Worm (Caenorhabditis elegans) whole organism, L3 larva: Measurements from ENCODE around the gene sre-7.

Source experiments
- R02D3.7 ChIP-seq: fragments of 150-350 bp; optimal IDR thresholded peaks from 2 replicates; lab custom pipeline; 2014; ENCODE audit warnings: missing biosample characterization, missing genetic modification characterization
- ZK546.5 ChIP-seq: sonication (generic microtip); optimal IDR thresholded peaks from 2 replicates; lab custom pipeline; 2017; ENCODE audit warnings: missing biosample characterization, missing genetic modification characterization
- aly-2 ChIP-seq: fragments of 150-350 bp; optimal IDR thresholded peaks from 2 replicates; lab custom pipeline; 2014; ENCODE audit warnings: missing biosample characterization, missing genetic modification characterization
- ceh-16 ChIP-seq: sonication (generic microtip); optimal IDR thresholded peaks from 2 replicates; lab custom pipeline; 2017; ENCODE audit warnings: missing biosample characterization, missing genetic modification characterization
- ceh-82 ChIP-seq: fragments of 150-350 bp; optimal IDR thresholded peaks from 2 replicates; lab custom pipeline; 2014; ENCODE audit warnings: missing biosample characterization, missing genetic modification characterization
- daf-12 ChIP-seq: fragments of 150-350 bp; optimal IDR thresholded peaks from 2 replicates; lab custom pipeline; 2014; ENCODE audit warnings: missing biosample characterization, missing genetic modification reagents, missing genetic modification characterization
- egl-5 ChIP-seq: fragments of 150-350 bp; optimal IDR thresholded peaks from 2 replicates; lab custom pipeline; 2017; ENCODE audit warnings: missing biosample characterization, missing genetic modification reagents, missing genetic modification characterization, inconsistent platforms
- elt-1 ChIP-seq: fragments of 150-350 bp; optimal IDR thresholded peaks from 2 replicates; lab custom pipeline; 2014; ENCODE audit warnings: missing biosample characterization, missing genetic modification characterization
- elt-2 ChIP-seq: sonication (generic microtip); optimal IDR thresholded peaks from 2 replicates; lab custom pipeline; 2016; ENCODE audit warnings: missing genetic modification reagents, mild to moderate bottlenecking, missing genetic modification characterization, missing compliant biosample characterization
- eor-1 ChIP-seq, 2 experiments: fragments of 150-350 bp; optimal IDR thresholded peaks; 2 replicates each; lab custom pipeline; 2014 to 2018; ENCODE audit warnings: missing biosample characterization in 2 of 2, missing genetic modification characterization in 2 of 2
- fkh-2 ChIP-seq: fragments of 150-350 bp; optimal IDR thresholded peaks from 2 replicates; lab custom pipeline; 2014; ENCODE audit warnings: missing biosample characterization, missing genetic modification reagents, missing genetic modification characterization
- fos-1 ChIP-seq: fragments of 150-350 bp; optimal IDR thresholded peaks from 2 replicates; lab custom pipeline; 2014; ENCODE audit warnings: missing biosample characterization, missing genetic modification characterization
- hmg-11 ChIP-seq: sonication (generic microtip); optimal IDR thresholded peaks from 2 replicates; lab custom pipeline; 2016; ENCODE audit warnings: missing genetic modification characterization, missing compliant biosample characterization
- jun-1 ChIP-seq: fragments of 150-350 bp; optimal IDR thresholded peaks from 2 replicates; lab custom pipeline; 2014; ENCODE audit warnings: missing biosample characterization, missing genetic modification reagents, missing genetic modification characterization
- lin-39 ChIP-seq: fragments of 150-350 bp; optimal IDR thresholded peaks from 2 replicates; lab custom pipeline; 2018; ENCODE audit warnings: missing biosample characterization, missing genetic modification reagents, missing genetic modification characterization
- lsy-12 ChIP-seq: sonication (generic microtip); optimal IDR thresholded peaks from 2 replicates; lab custom pipeline; 2016; ENCODE audit warnings: mild to moderate bottlenecking, missing genetic modification characterization, missing compliant biosample characterization
- mdl-1 ChIP-seq: fragments of 150-350 bp; optimal IDR thresholded peaks from 2 replicates; lab custom pipeline; 2014; ENCODE audit warnings: missing biosample characterization, missing genetic modification characterization
- nfya-1 ChIP-seq: sonication (generic microtip); optimal IDR thresholded peaks from 2 replicates; lab custom pipeline; 2017; ENCODE audit warnings: missing genetic modification characterization, mild to moderate bottlenecking, missing compliant biosample characterization, antibody characterized with exemption, moderate library complexity; ENCODE audit not compliant: insufficient read depth
- nhr-11 ChIP-seq: fragments of 150-350 bp; optimal IDR thresholded peaks from 2 replicates; lab custom pipeline; 2014; ENCODE audit warnings: missing biosample characterization, missing genetic modification characterization
- nhr-12 ChIP-seq: fragments of 150-350 bp; optimal IDR thresholded peaks from 2 replicates; lab custom pipeline; 2014; ENCODE audit warnings: missing biosample characterization, missing genetic modification characterization
- nhr-23 ChIP-seq: fragments of 150-350 bp; optimal IDR thresholded peaks from 2 replicates; lab custom pipeline; 2014; ENCODE audit warnings: missing biosample characterization, missing genetic modification reagents, missing genetic modification characterization
- nhr-28 ChIP-seq: fragments of 150-350 bp; optimal IDR thresholded peaks from 2 replicates; lab custom pipeline; 2014; ENCODE audit warnings: missing biosample characterization, missing genetic modification characterization
- nhr-43 ChIP-seq: sonication (generic microtip); optimal IDR thresholded peaks from 2 replicates; lab custom pipeline; 2016; ENCODE audit warnings: mild to moderate bottlenecking, missing genetic modification characterization, missing compliant biosample characterization; ENCODE audit not compliant: poor library complexity, severe bottlenecking
- nhr-67 ChIP-seq: fragments of 150-350 bp; optimal IDR thresholded peaks from 2 replicates; lab custom pipeline; 2014; ENCODE audit warnings: missing biosample characterization, missing genetic modification characterization
- nhr-76 ChIP-seq: fragments of 150-350 bp; sonication (generic microtip); optimal IDR thresholded peaks from 5 replicates; lab custom pipeline; 2014; ENCODE audit warnings: missing biosample characterization, missing genetic modification characterization
- pha-4 ChIP-seq: fragments of 150-350 bp; optimal IDR thresholded peaks from 2 replicates; lab custom pipeline; 2014; ENCODE audit warnings: missing biosample characterization, missing genetic modification reagents, missing genetic modification characterization
- pqm-1 ChIP-seq: fragments of 150-350 bp; optimal IDR thresholded peaks from 2 replicates; lab custom pipeline; 2017; ENCODE audit warnings: missing biosample characterization, missing genetic modification characterization, inconsistent platforms
- skn-1 ChIP-seq: fragments of 150-350 bp; optimal IDR thresholded peaks from 2 replicates; lab custom pipeline; 2014; ENCODE audit warnings: missing biosample characterization, missing genetic modification characterization
- snpc-4 ChIP-seq: fragments of 150-350 bp; optimal IDR thresholded peaks from 2 replicates; lab custom pipeline; 2014; ENCODE audit warnings: missing biosample characterization, missing genetic modification characterization
- zag-1 ChIP-seq: fragments of 150-350 bp; optimal IDR thresholded peaks from 2 replicates; lab custom pipeline; 2014; ENCODE audit warnings: missing biosample characterization, missing genetic modification characterization
- ztf-11 ChIP-seq: fragments of 150-350 bp; optimal IDR thresholded peaks from 2 replicates; lab custom pipeline; 2014; ENCODE audit warnings: missing biosample characterization, missing genetic modification characterization
- ztf-4 ChIP-seq: fragments of 150-350 bp; optimal IDR thresholded peaks from 2 replicates; lab custom pipeline; 2014; ENCODE audit warnings: missing biosample characterization, missing genetic modification characterization

The sre-7 gene

DNA sequence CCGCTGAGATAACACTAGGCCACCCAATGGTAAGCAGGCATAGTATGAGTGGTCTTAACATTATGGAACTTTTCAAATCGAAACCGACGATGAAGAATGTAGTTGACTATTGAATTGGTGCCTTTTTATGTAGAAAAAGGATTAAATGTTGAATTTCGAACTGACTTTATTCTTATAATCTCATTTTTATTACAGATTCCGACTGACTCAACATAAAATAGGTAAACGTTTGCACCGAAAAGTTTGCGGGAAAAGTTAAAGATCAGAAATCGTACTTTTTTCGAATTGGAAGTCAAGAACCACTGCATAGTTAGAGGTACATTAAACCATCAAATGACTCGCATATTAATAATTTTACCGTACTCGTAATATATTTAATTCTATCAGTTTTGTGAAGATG, 10.2 kb downstream of the sre-7 start, which contains the start of gene K02E11.7:
K02E11.7 (minus strand) TSS at position 101 of the 400 bp plus-strand sequence.
- TF ChIP-seq ztf-11 (no peak), pqm-1 (tag; lab: Kevin White, UChicago) (no peak), ceh-16 (tag; lab: Kevin White, UChicago) (no peak), egl-5 (no peak), daf-12 (no peak), ztf-4 (tag; lab: Kevin White, UChicago) (no peak), aly-2 (tag; lab: Kevin White, UChicago) (no peak)

DNA sequence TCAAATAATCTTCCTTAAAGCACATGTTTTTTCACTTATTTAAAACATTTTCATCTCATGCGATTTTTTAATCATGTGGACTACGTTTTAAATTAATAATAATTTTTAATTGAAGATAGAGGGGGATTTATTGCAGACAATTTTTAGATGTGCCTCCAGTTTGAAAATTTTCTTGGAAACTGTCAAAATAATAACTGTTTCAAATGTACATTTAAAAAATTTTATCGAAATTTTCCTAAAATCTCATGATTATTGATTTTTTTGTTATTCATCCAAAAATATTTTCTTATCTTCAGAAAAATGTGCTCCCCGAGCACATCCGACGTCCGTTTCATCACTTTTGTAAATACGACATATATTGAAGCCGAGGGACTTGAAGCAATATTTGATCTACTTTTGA, 12.8 kb downstream of the sre-7 start, which contains the start of gene sre-8:
sre-8 (plus strand) TSS at position 301 of the 400 bp plus-strand sequence.
- TF ChIP-seq snpc-4 (tag; lab: Kevin White, UChicago) = no peak
- no peak for TF ChIP-seq nhr-11 (tag; lab: Kevin White, UChicago)
- TF ChIP-seq ceh-82 (tag; lab: Kevin White, UChicago) = no peak
- TF ChIP-seq mdl-1 (tag; lab: Kevin White, UChicago) = no peak
- TF ChIP-seq elt-1 (tag; lab: Kevin White, UChicago) = no peak
- TF ChIP-seq elt-2 = no peak
- no peak for TF ChIP-seq eor-1 (tag; optimal IDR thresholded peaks at IDR 0.05; lab: Kevin White, UChicago)
- TF ChIP-seq nhr-12 (tag; lab: Kevin White, UChicago) = no peak
- no peak for TF ChIP-seq fos-1 (tag; lab: Kevin White, UChicago)
- TF ChIP-seq nfya-1 (tag; lab: Kevin White, UChicago) = no peak
- no peak for TF ChIP-seq nhr-23 (tag; lab: Kevin White, UChicago)
- TF ChIP-seq, all 47 proteins: peak for 0

DNA sequence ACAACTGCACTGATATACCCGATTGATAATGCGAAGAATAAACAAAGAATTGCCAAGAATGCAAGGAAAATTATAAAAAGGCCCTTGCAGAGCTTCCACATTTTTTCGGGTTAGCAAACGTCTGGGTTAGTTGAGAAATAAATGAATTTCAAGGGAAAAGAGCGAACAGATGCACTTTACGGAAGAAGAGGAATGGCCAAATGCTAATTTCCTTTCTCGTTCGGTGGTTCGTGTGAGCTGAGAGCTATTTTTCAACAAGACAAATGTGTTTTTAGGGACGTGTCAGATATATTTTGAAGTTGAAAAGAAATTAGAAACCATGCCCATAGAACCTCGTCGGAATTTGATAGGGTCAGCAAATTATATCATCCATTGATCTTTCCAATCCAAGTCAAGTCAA, 16.8 kb downstream of the sre-7 start, which contains the start of gene F40G12.2:
F40G12.2 (minus strand) TSS at position 101 of the 400 bp plus-strand sequence.
- TF ChIP-seq nhr-12 (tag; lab: Kevin White, UChicago) = no peak
- TF ChIP-seq nfya-1 (tag; lab: Kevin White, UChicago) = no peak
- no peak for TF ChIP-seq elt-1 (tag; lab: Kevin White, UChicago)
- TF ChIP-seq nhr-43 (tag; lab: Kevin White, UChicago) = no peak
- no peak for TF ChIP-seq ZK546.5
- no peak for TF ChIP-seq mdl-1 (tag; lab: Kevin White, UChicago)
- TF ChIP-seq skn-1 (tag; lab: Kevin White, UChicago) = no peak
- no peak for TF ChIP-seq ztf-4 (tag; lab: Kevin White, UChicago)
- no peak for TF ChIP-seq nhr-67 (tag; lab: Kevin White, UChicago)
- TF ChIP-seq hmg-11 = no peak
- no peak for TF ChIP-seq nhr-28 (tag; lab: Kevin White, UChicago)
- TF ChIP-seq snpc-4 (tag; lab: Kevin White, UChicago) = no peak
- no peak for TF ChIP-seq lsy-12 (tag; lab: Kevin White, UChicago)

DNA sequence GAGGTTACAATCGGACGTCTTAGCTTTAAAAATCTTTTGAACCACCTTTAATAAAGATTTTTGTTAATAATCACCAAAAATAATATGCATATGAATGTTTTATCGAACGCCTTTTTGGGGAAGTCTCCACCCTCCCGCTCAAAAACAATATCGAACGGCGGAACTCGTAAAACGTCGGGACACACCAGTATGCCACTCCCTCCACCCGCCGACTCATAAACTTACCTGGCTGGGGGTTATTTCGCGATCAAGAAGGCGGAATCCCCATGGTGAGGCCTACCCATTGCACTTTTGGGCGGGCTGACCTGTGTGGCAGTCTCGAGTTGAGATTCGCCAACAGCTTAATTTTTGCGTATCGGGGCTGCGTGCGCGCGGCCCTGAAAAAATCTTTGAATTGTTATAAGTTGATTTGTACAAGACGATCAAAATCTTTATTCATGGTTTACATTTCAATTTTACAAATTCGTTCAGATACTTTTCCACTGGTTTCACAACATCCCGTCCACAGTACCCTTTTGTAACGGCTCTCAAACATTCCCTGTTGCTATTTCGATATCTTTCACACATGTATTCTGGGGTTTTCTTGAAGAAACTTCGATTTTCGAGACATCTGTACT, 23.4 kb downstream of the sre-7 start:
- no peak for TF ChIP-seq zag-1
- TF ChIP-seq snpc-4 (tag; lab: Kevin White, UChicago) = peak; percentile 1
- TF ChIP-seq, all 47 proteins: peak for 1

DNA sequence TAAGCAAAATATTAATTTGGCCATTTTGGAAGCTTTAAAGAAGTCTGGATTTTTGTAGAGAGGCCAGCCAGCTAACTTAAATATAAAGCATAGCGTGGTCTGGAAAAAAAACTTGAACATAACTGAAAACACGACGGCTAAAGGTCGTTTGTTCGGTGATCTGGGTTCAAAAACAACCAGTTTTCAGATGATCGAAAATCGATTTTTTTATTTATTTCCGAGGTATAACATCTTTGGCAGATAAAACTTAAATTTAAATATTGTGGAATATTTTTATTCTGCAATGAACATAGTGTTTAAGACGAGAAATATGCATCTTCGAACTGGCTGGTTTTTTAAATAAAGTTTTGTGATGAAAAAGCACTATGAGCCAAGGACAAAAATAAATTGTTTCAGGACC, 24.6 kb downstream of the sre-7 start, which contains the start of gene F40G12.4:
F40G12.4 (minus strand) TSS at position 101 of the 400 bp plus-strand sequence.
- no peak for TF ChIP-seq jun-1 (tag; lab: Kevin White, UChicago)
- no peak for TF ChIP-seq R02D3.7 (tag; lab: Kevin White, UChicago)
- no peak for TF ChIP-seq nhr-12 (tag; lab: Kevin White, UChicago)
- TF ChIP-seq nhr-23 (tag; lab: Kevin White, UChicago) = no peak
- no peak for TF ChIP-seq elt-1 (tag; lab: Kevin White, UChicago)
- TF ChIP-seq pha-4 (tag; lab: Kevin White, UChicago) = no peak
- TF ChIP-seq fos-1 (tag; lab: Kevin White, UChicago) = no peak
- no peak for TF ChIP-seq ztf-11
- no peak for TF ChIP-seq zag-1
- no peak for TF ChIP-seq nhr-67 (tag; lab: Kevin White, UChicago)
- no peak for TF ChIP-seq fkh-2 (tag; lab: Kevin White, UChicago)
- no peak for TF ChIP-seq egl-5
- no peak for TF ChIP-seq ztf-4 (tag; lab: Kevin White, UChicago)
- no peak for TF ChIP-seq daf-12
- TF ChIP-seq skn-1 (tag; lab: Kevin White, UChicago) = no peak
- TF ChIP-seq pqm-1 (tag; lab: Kevin White, UChicago) = no peak
- no peak for TF ChIP-seq nhr-76 (tag; lab: Kevin White, UChicago)
- TF ChIP-seq nfya-1 (tag; lab: Kevin White, UChicago) = no peak
- no peak for TF ChIP-seq aly-2 (tag; lab: Kevin White, UChicago)
- TF ChIP-seq lin-39 (tag; lab: Kevin White, UChicago) = no peak
